Fruit fly (Drosophila melanogaster): ENCODE results near the gene TrxT.

Gene TrxT

DNA sequence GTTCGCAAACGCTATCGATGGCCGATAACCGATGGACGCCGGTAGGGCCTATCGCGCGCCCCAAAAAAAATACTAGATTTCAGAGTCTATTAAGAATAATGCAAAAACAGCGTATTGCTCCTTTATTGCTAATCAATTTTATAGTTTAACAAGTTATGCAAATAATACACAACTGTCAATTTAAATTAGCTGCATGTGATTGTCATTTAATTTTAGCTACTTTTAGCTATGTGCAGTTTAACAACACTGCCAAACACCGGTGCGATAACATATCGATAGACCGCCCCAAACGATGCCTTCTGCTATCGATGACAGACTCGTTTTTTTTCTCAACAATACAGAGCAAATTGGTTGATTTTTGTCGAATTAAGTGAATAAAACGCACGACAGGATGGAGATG, 2.7 kb downstream of the TrxT start, which contains the start of the genes Cdk7 and snf (continued):
- TF ChIP-seq Dp (GFP tag; optimal IDR thresholded peaks at IDR 0.05) (peak; percentile 68), run (tag; optimal IDR thresholded peaks at IDR 0.05) (no peak), dimm (GFP tag; IDR thresholded peaks at IDR 0.05) (no peak), CG32767 (GFP tag; IDR thresholded peaks at IDR 0.05) (no peak), bsh (GFP tag; optimal IDR thresholded peaks at IDR 0.05) (peak in 1 of 2 experiments; percentile 2), Sin3A (optimal IDR thresholded peaks at IDR 0.05) (peak; percentile 95), wek (GFP tag; optimal IDR thresholded peaks at IDR 0.05) (no peak), ken (GFP tag; IDR thresholded peaks at IDR 0.05) (no peak), MBD-R2 (GFP tag; IDR thresholded peaks at IDR 0.05) (peak; percentile 68), eyg (GFP tag; optimal IDR thresholded peaks at IDR 0.05) (no peak), Dll (GFP tag; IDR thresholded peaks at IDR 0.05; ENCODE audit: partially characterized antibody) (peak; percentile 92), CG17359 (tag; optimal IDR thresholded peaks at IDR 0.05) (peak; percentile 3), bab2 (GFP tag; optimal IDR thresholded peaks at IDR 0.05) (peak; percentile 57), nerfin-1 (tag; optimal IDR thresholded peaks at IDR 0.05) (no peak), CG34422 (GFP tag; IDR thresholded peaks at IDR 0.05) (0 out of 3 replicates have a peak, but pooled peaks have one; percentile 67), cg (GFP tag; optimal IDR thresholded peaks at IDR 0.05) (no peak), Med (GFP tag) (peak; percentile 93), CG14667 (GFP tag; IDR thresholded peaks at IDR 0.05) (no peak), caup (GFP tag; optimal IDR thresholded peaks at IDR 0.05; ENCODE audit: severe bottlenecking) (peak; percentile 6), Side (GFP tag; optimal IDR thresholded peaks at IDR 0.05) (peak; percentile 53), CG14710 (tag; optimal IDR thresholded peaks at IDR 0.05) (peak; percentile 65), Hr78 (GFP tag; optimal IDR thresholded peaks at IDR 0.05) (no peak), CG12942 (GFP tag; optimal IDR thresholded peaks at IDR 0.05) (peak; percentile 24), CG10654 (GFP tag; optimal IDR thresholded peaks at IDR 0.05) (peak; percentile 21), Opbp (GFP tag; IDR thresholded peaks at IDR 0.05; ENCODE audit: partially characterized antibody) (peak; percentile 73; the same call in 2 of the 3 replicates), CG9797 (GFP tag; optimal IDR thresholded peaks at IDR 0.05) (peak; percentile 86), CG18262 (tag; optimal IDR thresholded peaks at IDR 0.05) (no peak), jing (GFP tag; optimal IDR thresholded peaks at IDR 0.05) (no peak), ap (GFP tag; IDR thresholded peaks at IDR 0.05) (no peak), Xbp1 (GFP tag; optimal IDR thresholded peaks at IDR 0.05) (peak; percentile 56), corto (GFP tag; optimal IDR thresholded peaks at IDR 0.05) (no peak), sisA (GFP tag; IDR thresholded peaks at IDR 0.05) (no peak), CG13424 (tag; optimal IDR thresholded peaks at IDR 0.05) (peak; percentile 26), pho (GFP tag; optimal IDR thresholded peaks at IDR 0.05) (peak; percentile 49), Rx (GFP tag; IDR thresholded peaks at IDR 0.05) (no peak), prd (optimal IDR thresholded peaks at IDR 0.05) (no peak), prd (GFP tag; IDR thresholded peaks at IDR 0.05) (no peak), CG12219 (GFP tag; optimal IDR thresholded peaks at IDR 0.05) (no peak), CG7745 (tag; optimal IDR thresholded peaks at IDR 0.05) (no peak), MESR4 (GFP tag; optimal IDR thresholded peaks at IDR 0.05) (no peak), CG8924 (tag; optimal IDR thresholded peaks at IDR 0.05) (no peak), cad (GFP tag; optimal IDR thresholded peaks at IDR 0.05) (no peak), CG2712 (tag; optimal IDR thresholded peaks at IDR 0.05) (no peak), CG6791 (GFP tag; IDR thresholded peaks at IDR 0.05; ENCODE audit: partially characterized antibody) (peak; percentile 87), CG4328 (GFP tag; optimal IDR thresholded peaks at IDR 0.05) (no peak), CG18011 (GFP tag; optimal IDR thresholded peaks at IDR 0.05) (peak; percentile 5), B-H1 (GFP tag; IDR thresholded peaks at IDR 0.05) (no peak), CG4360 (GFP tag; IDR thresholded peaks at IDR 0.05) (no peak), HLH3B (GFP tag; IDR thresholded peaks at IDR 0.05) (0 out of 2 replicates have a peak, but pooled peaks have one; percentile 15), Fer2 (tag; optimal IDR thresholded peaks at IDR 0.05) (no peak), E2f2 (GFP tag; IDR thresholded peaks at IDR 0.05) (peak; percentile 77)

All from whole organism, embryonic.